Worm (Caenorhabditis elegans) whole organism, mixed stage, embryonic: ENCODE results near the gene sdz-11.

Experiments
- M03D4.4 ChIP-seq: sonication (generic microtip); optimal IDR thresholded peaks from 2 replicates; lab custom pipeline; 2017; ENCODE audit warnings: mild to moderate bottlenecking, missing genetic modification characterization, missing compliant biosample characterization
- bed-3 ChIP-seq: fragments of 200-800 bp; sonication (Bioruptor generic); optimal IDR thresholded peaks from 3 replicates; lab custom pipeline; 2018; ENCODE audit warnings: mild to moderate bottlenecking, missing genetic modification characterization, moderate library complexity, missing compliant biosample characterization
- ceh-39 ChIP-seq: fragments of 150-350 bp; optimal IDR thresholded peaks from 2 replicates; lab custom pipeline; 2014; ENCODE audit warnings: missing biosample characterization, missing genetic modification characterization
- ceh-43 ChIP-seq: fragments of 200-800 bp; sonication (Bioruptor generic); optimal IDR thresholded peaks from 2 replicates; lab custom pipeline; 2018; ENCODE audit warnings: mild to moderate bottlenecking, missing genetic modification characterization, moderate library complexity, missing compliant biosample characterization
- ceh-83 ChIP-seq: fragments of 200-800 bp; sonication (Bioruptor generic); optimal IDR thresholded peaks from 2 replicates; lab custom pipeline; 2018; ENCODE audit warnings: mild to moderate bottlenecking, missing genetic modification characterization, missing compliant biosample characterization
- ces-1 ChIP-seq: fragments of 150-350 bp; optimal IDR thresholded peaks from 2 replicates; lab custom pipeline; 2014; ENCODE audit warnings: missing biosample characterization, missing genetic modification reagents, missing genetic modification characterization
- cnd-1 ChIP-seq: fragments of 200-800 bp; sonication (Bioruptor generic); optimal IDR thresholded peaks from 2 replicates; lab custom pipeline; 2018; ENCODE audit warnings: mild to moderate bottlenecking, missing genetic modification characterization, missing compliant biosample characterization
- drap-1 ChIP-seq: fragments of 200-800 bp; sonication (Bioruptor generic); optimal IDR thresholded peaks from 3 replicates; lab custom pipeline; 2018; ENCODE audit warnings: mild to moderate bottlenecking, missing genetic modification characterization, missing compliant biosample characterization
- elt-1 ChIP-seq: sonication (generic microtip); optimal IDR thresholded peaks from 2 replicates; lab custom pipeline; 2017; ENCODE audit warnings: missing genetic modification characterization, mild to moderate bottlenecking, missing compliant biosample characterization, antibody characterized with exemption, moderate library complexity, borderline replicate concordance; ENCODE audit not compliant: insufficient read depth
- elt-3 ChIP-seq: fragments of 150-350 bp; optimal IDR thresholded peaks from 2 replicates; lab custom pipeline; 2014; ENCODE audit warnings: missing biosample characterization, missing genetic modification characterization
- flh-1 ChIP-seq: fragments of 200-800 bp; sonication (Bioruptor generic); optimal IDR thresholded peaks from 2 replicates; lab custom pipeline; 2018; ENCODE audit warnings: mild to moderate bottlenecking, missing genetic modification characterization, moderate library complexity, missing compliant biosample characterization
- lin-13 ChIP-seq: fragments of 150-350 bp; optimal IDR thresholded peaks from 2 replicates; lab custom pipeline; 2014; ENCODE audit warnings: missing biosample characterization, missing genetic modification characterization
- lin-32 ChIP-seq: fragments of 200-800 bp; sonication (Bioruptor generic); optimal IDR thresholded peaks from 2 replicates; lab custom pipeline; 2018; ENCODE audit warnings: mild to moderate bottlenecking, missing genetic modification characterization, missing compliant biosample characterization
- lsy-2 ChIP-seq: fragments of 150-350 bp; optimal IDR thresholded peaks from 2 replicates; lab custom pipeline; 2014; ENCODE audit warnings: missing biosample characterization, missing genetic modification characterization
- mab-5 ChIP-seq: fragments of 150-350 bp; optimal IDR thresholded peaks from 2 replicates; lab custom pipeline; 2014; ENCODE audit warnings: missing biosample characterization, missing genetic modification characterization
- mep-1 ChIP-seq: fragments of 150-350 bp; optimal IDR thresholded peaks from 2 replicates; lab custom pipeline; 2017; ENCODE audit warnings: missing biosample characterization, missing genetic modification reagents, missing genetic modification characterization, inconsistent platforms
- mls-2 ChIP-seq: sonication (generic microtip); optimal IDR thresholded peaks from 2 replicates; lab custom pipeline; 2016; ENCODE audit warnings: mild to moderate bottlenecking, missing genetic modification characterization, moderate library complexity, missing compliant biosample characterization
- nhr-12 ChIP-seq: fragments of 150-350 bp; optimal IDR thresholded peaks from 2 replicates; lab custom pipeline; 2014; ENCODE audit warnings: missing biosample characterization, missing genetic modification characterization
- nhr-2 ChIP-seq: fragments of 150-350 bp; optimal IDR thresholded peaks from 2 replicates; lab custom pipeline; 2014; ENCODE audit warnings: missing biosample characterization, missing genetic modification characterization
- nhr-237 ChIP-seq: fragments of 150-350 bp; optimal IDR thresholded peaks from 2 replicates; lab custom pipeline; 2014; ENCODE audit warnings: missing biosample characterization, missing genetic modification characterization
- nhr-28 ChIP-seq: fragments of 150-350 bp; optimal IDR thresholded peaks from 2 replicates; lab custom pipeline; 2014; ENCODE audit warnings: missing biosample characterization, missing genetic modification characterization
- nhr-76 ChIP-seq: sonication (generic microtip); optimal IDR thresholded peaks from 2 replicates; lab custom pipeline; 2017; ENCODE audit warnings: missing biosample characterization, missing genetic modification characterization
- pha-4 ChIP-seq: fragments of 150-350 bp; optimal IDR thresholded peaks from 2 replicates; lab custom pipeline; 2018; ENCODE audit warnings: missing biosample characterization, missing genetic modification reagents, missing genetic modification characterization
- sem-2 ChIP-seq: fragments of 200-800 bp; sonication (Bioruptor generic); optimal IDR thresholded peaks from 2 replicates; lab custom pipeline; 2018; ENCODE audit warnings: mild to moderate bottlenecking, missing genetic modification characterization, missing compliant biosample characterization
- snpc-4 ChIP-seq: fragments of 150-350 bp; optimal IDR thresholded peaks from 2 replicates; lab custom pipeline; 2014; ENCODE audit warnings: missing biosample characterization, missing genetic modification characterization
- sptf-1 ChIP-seq: sonication (generic microtip); optimal IDR thresholded peaks from 2 replicates; lab custom pipeline; 2017; ENCODE audit warnings: mild to moderate bottlenecking, missing genetic modification characterization, moderate library complexity, missing compliant biosample characterization
- tbx-8 ChIP-seq: fragments of 200-800 bp; sonication (Bioruptor generic); optimal IDR thresholded peaks from 2 replicates; lab custom pipeline; 2018; ENCODE audit warnings: mild to moderate bottlenecking, missing genetic modification characterization, moderate library complexity, missing compliant biosample characterization
- unc-120 ChIP-seq: sonication (generic microtip); optimal IDR thresholded peaks from 2 replicates; lab custom pipeline; 2017; ENCODE audit warnings: missing genetic modification characterization, missing compliant biosample characterization; ENCODE audit not compliant: poor library complexity, severe bottlenecking
- unc-39 ChIP-seq: fragments of 150-350 bp; optimal IDR thresholded peaks from 2 replicates; lab custom pipeline; 2014; ENCODE audit warnings: missing biosample characterization, missing genetic modification characterization
- unc-62 ChIP-seq: fragments of 150-350 bp; optimal IDR thresholded peaks from 2 replicates; lab custom pipeline; 2014; ENCODE audit warnings: missing biosample characterization, missing genetic modification reagents, missing genetic modification characterization
- zip-8 ChIP-seq: fragments of 150-350 bp; optimal IDR thresholded peaks from 2 replicates; lab custom pipeline; 2014; ENCODE audit warnings: missing biosample characterization, missing genetic modification characterization
- ztf-11 ChIP-seq: fragments of 150-350 bp; optimal IDR thresholded peaks from 2 replicates; lab custom pipeline; 2014; ENCODE audit warnings: missing biosample characterization, missing genetic modification characterization

Gene sdz-11

DNA sequence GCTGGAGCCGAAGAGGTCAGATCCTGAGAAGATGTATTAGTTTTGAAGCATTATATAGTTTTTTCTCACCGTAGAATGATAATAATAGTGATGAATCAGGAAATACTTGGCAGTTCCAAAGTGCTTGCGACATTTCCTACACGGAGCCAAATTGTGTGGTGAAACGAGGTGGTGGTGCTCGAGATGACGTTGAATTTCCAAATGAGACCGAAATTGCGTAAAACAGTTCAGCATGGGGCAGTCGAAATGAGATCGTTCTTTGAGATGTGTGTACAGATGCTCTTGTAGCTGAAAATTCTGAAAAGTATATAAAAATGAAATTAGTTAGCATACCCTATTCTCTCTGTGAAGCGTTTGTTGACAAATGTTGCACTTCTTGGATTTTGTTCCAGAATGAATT, 24.1 kb downstream of the sdz-11 start, which contains the start of gene C46E10.8:
Gene C46E10.8 (minus strand): TSS at position 101 of the 400 bp plus-strand sequence.
- TF ChIP-seq mab-5 (tag; lab: Kevin White, UChicago) (no peak), mls-2 (no peak), tbx-8 (GFP tag; lab: Kevin White, UChicago) (no peak), ceh-43 (no peak)

DNA sequence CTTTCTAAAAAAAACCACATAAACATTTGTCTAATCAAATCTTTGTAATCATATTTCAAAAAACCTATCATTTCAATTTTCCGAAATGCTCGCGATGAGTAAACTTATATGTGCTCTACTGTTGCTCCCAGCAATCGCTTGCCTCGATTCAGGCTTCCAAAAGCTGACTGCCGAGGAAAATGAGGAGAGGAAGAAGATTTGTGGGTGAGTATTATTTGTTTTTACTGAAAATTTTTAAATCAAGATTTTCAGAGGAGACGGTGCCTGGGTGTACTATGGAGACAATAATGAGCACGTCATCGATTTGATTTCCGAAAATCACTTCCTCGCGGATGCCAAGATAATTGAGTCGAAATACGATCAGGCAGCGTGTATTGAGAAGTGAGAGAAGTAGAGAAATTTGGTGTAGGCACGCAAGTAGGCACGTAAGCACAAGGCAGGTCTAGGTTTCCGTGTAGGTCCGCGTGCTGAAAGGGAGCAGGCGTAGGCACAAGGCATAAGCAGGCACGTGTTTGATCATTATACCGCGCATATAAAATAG, 27.8 kb downstream of the sdz-11 start, which contains the start of gene C46E10.1:
Gene C46E10.1 (plus strand): TSS at position 51 of the 541 bp plus-strand sequence.
- TF ChIP-seq cnd-1 (tag; lab: Kevin White, UChicago) (no peak), nhr-237 (tag; lab: Kevin White, UChicago) (no peak), nhr-76 (tag; lab: Kevin White, UChicago) (no peak)

DNA sequence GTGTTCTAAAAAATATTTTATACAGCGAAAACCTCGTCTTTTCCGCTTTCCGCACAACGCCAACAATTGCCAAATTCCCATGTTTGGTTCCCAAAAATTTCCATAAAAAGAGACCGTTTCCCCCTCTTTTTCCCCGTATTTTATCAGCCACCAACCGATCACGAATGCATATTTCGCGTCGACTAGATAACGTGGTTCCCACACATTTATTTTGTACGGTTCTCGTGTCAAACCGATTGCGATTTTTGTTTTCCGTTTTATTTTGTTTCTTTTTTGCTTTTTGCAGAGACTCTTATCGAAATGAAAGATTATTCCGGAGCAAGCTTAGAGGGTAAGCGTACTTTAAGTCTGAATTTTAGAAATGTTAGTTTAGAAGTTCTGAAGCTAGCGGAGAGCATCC, 31.1 kb downstream of the sdz-11 start, which contains the start of gene C46E10.3:
Gene C46E10.3 (plus strand): TSS at position 301 of the 400 bp plus-strand sequence.
- TF ChIP-seq bed-3 (no peak), sem-2 (GFP tag; lab: Kevin White, UChicago) (no peak), nhr-2 (no peak), snpc-4 (tag; lab: Kevin White, UChicago) (no peak), ces-1 (no peak), nhr-12 (no peak), drap-1 (GFP tag; lab: Kevin White, UChicago) (no peak), M03D4.4 (tag; lab: Kevin White, UChicago) (no peak), elt-1 (tag; lab: Kevin White, UChicago) (no peak), ztf-11 (tag; lab: Kevin White, UChicago) (no peak), cnd-1 (tag; lab: Kevin White, UChicago) (no peak), mep-1 (tag; lab: Kevin White, UChicago) (no peak), mls-2 (no peak), lin-32 (GFP tag; lab: Kevin White, UChicago) (no peak), tbx-8 (GFP tag; lab: Kevin White, UChicago) (no peak), lin-13 (tag; lab: Kevin White, UChicago) (no peak), unc-62 (GFP tag; lab: Kevin White, UChicago) (no peak), zip-8 (tag; lab: Kevin White, UChicago) (no peak), nhr-28 (no peak), sptf-1 (tag; lab: Kevin White, UChicago) (no peak)

DNA sequence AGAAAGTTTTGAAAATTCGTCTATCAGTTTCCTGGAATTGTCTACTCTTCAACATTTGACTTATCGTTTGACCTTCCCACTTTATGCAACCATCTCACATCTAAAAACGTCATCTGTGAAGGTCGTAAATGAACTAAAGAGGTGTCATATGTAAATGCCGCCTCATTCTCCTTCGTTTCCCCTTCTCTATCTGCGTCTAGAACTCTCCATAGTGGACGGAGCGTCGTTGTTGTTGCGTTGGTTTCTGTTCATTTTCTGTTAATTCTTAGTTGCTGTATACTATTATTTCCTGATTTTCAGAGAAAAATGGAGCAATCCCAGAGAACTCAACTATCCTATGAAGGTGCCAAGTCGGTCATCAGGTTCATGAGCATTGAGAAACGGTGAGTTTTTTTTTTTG, 35.1 kb downstream of the sdz-11 start, which contains the start of gene fbxc-52:
Gene fbxc-52 (plus strand): TSS at position 301 of the 400 bp plus-strand sequence.
- TF ChIP-seq mab-5 (tag; lab: Kevin White, UChicago) = no peak
- no peak for TF ChIP-seq elt-3
- TF ChIP-seq ces-1 = no peak
- TF ChIP-seq lin-32 (GFP tag; lab: Kevin White, UChicago) = no peak
- TF ChIP-seq ceh-39 (tag; lab: Kevin White, UChicago) = no peak
- TF ChIP-seq mep-1 (tag; lab: Kevin White, UChicago) = no peak
- no peak for TF ChIP-seq unc-39 (tag; lab: Kevin White, UChicago)
- TF ChIP-seq snpc-4 (tag; lab: Kevin White, UChicago) = no peak
- no peak for TF ChIP-seq nhr-237 (tag; lab: Kevin White, UChicago)

DNA sequence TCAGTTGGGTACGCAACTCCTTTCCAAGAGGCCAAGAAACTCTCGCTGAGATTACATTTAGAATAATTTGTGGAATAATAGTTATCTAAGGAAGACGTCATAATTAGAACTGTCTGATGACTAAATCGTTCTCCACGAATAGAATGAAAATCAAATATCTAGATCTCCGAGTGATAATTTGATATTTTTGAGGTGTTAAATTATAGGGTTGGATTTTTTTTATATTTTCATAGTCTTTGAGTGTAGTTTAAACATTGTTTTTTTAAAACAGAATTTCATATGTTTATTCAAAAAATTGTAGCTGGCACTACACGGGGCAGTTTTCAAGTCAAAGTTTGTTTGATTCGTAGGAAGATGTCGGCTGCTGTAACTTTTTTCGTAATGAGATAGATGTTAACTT, 35.6 kb downstream of the sdz-11 start, which contains the start of gene srh-99:
Gene srh-99 (minus strand): TSS at position 101 of the 400 bp plus-strand sequence.
- TF ChIP-seq ceh-83 (GFP tag; lab: Kevin White, UChicago) (no peak), drap-1 (GFP tag; lab: Kevin White, UChicago) (no peak), cnd-1 (tag; lab: Kevin White, UChicago) (no peak), snpc-4 (tag; lab: Kevin White, UChicago) (no peak), tbx-8 (GFP tag; lab: Kevin White, UChicago) (no peak), bed-3 (no peak), elt-3 (no peak), unc-120 (tag; lab: Kevin White, UChicago) (no peak), lsy-2 (no peak), mab-5 (tag; lab: Kevin White, UChicago) (no peak), unc-39 (tag; lab: Kevin White, UChicago) (no peak), lin-32 (GFP tag; lab: Kevin White, UChicago) (no peak), flh-1 (GFP tag; lab: Kevin White, UChicago) (no peak), ceh-39 (tag; lab: Kevin White, UChicago) (no peak), pha-4 (no peak), ces-1 (no peak), elt-1 (tag; lab: Kevin White, UChicago) (no peak), mep-1 (tag; lab: Kevin White, UChicago) (no peak)
- TF ChIP-seq, all 35 proteins: peak for 0
